Worm (Caenorhabditis elegans) whole organism, L1 larva: ENCODE data around the gene erp-44.3.

Experiments used
- C16A3.4 ChIP-seq: fragments of 150-350 bp; optimal IDR thresholded peaks from 2 replicates; lab custom pipeline; 2014; ENCODE audit warnings: missing biosample characterization, missing genetic modification characterization
- aly-2 ChIP-seq: fragments of 150-350 bp; optimal IDR thresholded peaks from 2 replicates; lab custom pipeline; 2014; ENCODE audit warnings: missing biosample characterization, missing genetic modification characterization
- ceh-90 ChIP-seq: sonication (generic microtip); optimal IDR thresholded peaks from 2 replicates; lab custom pipeline; 2016; ENCODE audit warnings: missing genetic modification characterization, missing compliant biosample characterization
- ces-1 ChIP-seq: fragments of 150-350 bp; optimal IDR thresholded peaks from 2 replicates; lab custom pipeline; 2014; ENCODE audit warnings: missing biosample characterization, missing genetic modification reagents, missing genetic modification characterization
- dpl-1 ChIP-seq, 3 experiments: fragments of 150-350 bp in 2 of 3; sonication (generic microtip) in 1 of 3; optimal IDR thresholded peaks; 2 replicates each; lab custom pipeline; 2014 to 2017; ENCODE audit warnings: missing biosample characterization in 3 of 3, missing genetic modification characterization in 3 of 3, missing genetic modification reagents in 3 of 3
- efl-3 ChIP-seq: fragments of 200-800 bp; sonication (Bioruptor generic); optimal IDR thresholded peaks from 2 replicates; lab custom pipeline; 2018; ENCODE audit warnings: mild to moderate bottlenecking, missing genetic modification characterization, missing compliant biosample characterization
- egl-13 ChIP-seq: sonication (generic microtip); optimal IDR thresholded peaks from 2 replicates; lab custom pipeline; 2016; ENCODE audit warnings: missing genotype, missing genetic modification reagents, missing genetic modification characterization, missing compliant biosample characterization
- egl-27 ChIP-seq, 2 experiments: fragments of 150-350 bp in 1 of 2; sonication (generic microtip); optimal IDR thresholded peaks; 3 replicates each; lab custom pipeline; 2017 to 2018; ENCODE audit warnings: missing biosample characterization in 2 of 2, missing genetic modification characterization in 2 of 2, missing genetic modification reagents in 2 of 2
- elt-2 ChIP-seq: sonication (generic microtip); optimal IDR thresholded peaks from 2 replicates; lab custom pipeline; 2016; ENCODE audit warnings: missing genetic modification characterization, mild to moderate bottlenecking, inconsistent platforms, missing compliant biosample characterization, missing genetic modification reagents
- ets-5 ChIP-seq: fragments of 200-800 bp; sonication (Bioruptor generic); IDR thresholded peaks from 2 replicates; pipeline ENCODE4 v1.3.6; 2022; ENCODE audit warnings: missing genetic modification characterization, missing compliant biosample characterization
- fkh-8 ChIP-seq: sonication (generic microtip); optimal IDR thresholded peaks from 2 replicates; lab custom pipeline; 2016; ENCODE audit warnings: mild to moderate bottlenecking, missing genetic modification characterization, missing compliant biosample characterization
- fos-1 ChIP-seq: fragments of 150-350 bp; optimal IDR thresholded peaks from 2 replicates; lab custom pipeline; 2014; ENCODE audit warnings: missing biosample characterization, missing genetic modification characterization
- grh-1 ChIP-seq: fragments of 200-800 bp; sonication (Bioruptor generic); IDR thresholded peaks from 2 replicates; pipeline ENCODE4 v1.3.6; 2022; ENCODE audit warnings: missing genetic modification reagents, missing genetic modification characterization, missing compliant biosample characterization
- hlh-17 ChIP-seq: fragments of 200-800 bp; sonication (Bioruptor generic); optimal IDR thresholded peaks from 2 replicates; lab custom pipeline; 2018; ENCODE audit warnings: missing genetic modification characterization, mild to moderate bottlenecking, missing compliant biosample characterization, moderate library complexity, borderline replicate concordance
- irx-1 ChIP-seq: sonication (generic microtip); optimal IDR thresholded peaks from 2 replicates; lab custom pipeline; 2016; ENCODE audit warnings: missing genetic modification characterization, missing compliant biosample characterization
- isw-1 ChIP-seq: fragments of 200-800 bp; sonication (Bioruptor generic); IDR thresholded peaks from 2 replicates; pipeline ENCODE4 v1.3.6; 2022; ENCODE audit warnings: missing genetic modification characterization, missing compliant biosample characterization
- lin-14 ChIP-seq: fragments of 200-800 bp; sonication (Bioruptor generic); optimal IDR thresholded peaks from 2 replicates; lab custom pipeline; 2018; ENCODE audit warnings: mild to moderate bottlenecking, missing genetic modification characterization, moderate library complexity, missing compliant biosample characterization
- lin-39 ChIP-seq: fragments of 150-350 bp; optimal IDR thresholded peaks from 2 replicates; lab custom pipeline; 2014; ENCODE audit warnings: missing biosample characterization, missing genetic modification reagents, missing genetic modification characterization
- mab-9 ChIP-seq: fragments of 200-800 bp; sonication (Bioruptor generic); IDR thresholded peaks from 2 replicates; pipeline ENCODE4 v1.3.6; 2022; ENCODE audit warnings: missing genetic modification reagents, missing genetic modification characterization, missing compliant biosample characterization
- mef-2 ChIP-seq: fragments of 150-350 bp; optimal IDR thresholded peaks from 2 replicates; lab custom pipeline; 2014; ENCODE audit warnings: missing biosample characterization, missing genetic modification characterization
- mep-1 ChIP-seq: fragments of 150-350 bp; optimal IDR thresholded peaks from 2 replicates; lab custom pipeline; 2014; ENCODE audit warnings: missing biosample characterization, missing genetic modification characterization
- nhr-12 ChIP-seq: sonication (generic microtip); optimal IDR thresholded peaks from 2 replicates; lab custom pipeline; 2017; ENCODE audit warnings: missing biosample characterization, missing genetic modification characterization
- nhr-19 ChIP-seq: fragments of 200-800 bp; sonication (Bioruptor generic); conservative IDR thresholded peaks from 2 replicates; pipeline ENCODE4 v1.3.6; 2022; ENCODE audit warnings: missing genetic modification characterization, missing compliant biosample characterization
- nhr-28 ChIP-seq: fragments of 150-350 bp; optimal IDR thresholded peaks from 2 replicates; lab custom pipeline; 2014; ENCODE audit warnings: missing biosample characterization, missing genetic modification characterization
- nhr-47 ChIP-seq: sonication (generic microtip); optimal IDR thresholded peaks from 2 replicates; lab custom pipeline; 2016; ENCODE audit warnings: mild to moderate bottlenecking, missing genetic modification characterization, moderate library complexity, missing compliant biosample characterization
- nhr-71 ChIP-seq: sonication (generic microtip); optimal IDR thresholded peaks from 2 replicates; lab custom pipeline; 2016; ENCODE audit warnings: mild to moderate bottlenecking, missing genetic modification characterization, moderate library complexity, missing compliant biosample characterization
- nhr-77 ChIP-seq: fragments of 150-350 bp; optimal IDR thresholded peaks from 2 replicates; lab custom pipeline; 2014; ENCODE audit warnings: missing biosample characterization, missing genetic modification characterization
- nhr-84 ChIP-seq: sonication (generic microtip); optimal IDR thresholded peaks from 2 replicates; lab custom pipeline; 2017; ENCODE audit warnings: missing biosample characterization, missing genetic modification characterization
- nhr-90 ChIP-seq: sonication (generic microtip); optimal IDR thresholded peaks from 2 replicates; lab custom pipeline; 2016; ENCODE audit warnings: mild to moderate bottlenecking, missing genetic modification characterization, missing compliant biosample characterization; ENCODE audit not compliant: poor library complexity
- pax-3 ChIP-seq: fragments of 200-800 bp; sonication (Bioruptor generic); optimal IDR thresholded peaks from 2 replicates; lab custom pipeline; 2018; ENCODE audit warnings: mild to moderate bottlenecking, missing genetic modification characterization, moderate library complexity, missing compliant biosample characterization
- pqm-1 ChIP-seq: sonication (generic microtip); optimal IDR thresholded peaks from 3 replicates; lab custom pipeline; 2017; ENCODE audit warnings: missing biosample characterization, missing genetic modification characterization
- skn-1 ChIP-seq: fragments of 150-350 bp; optimal IDR thresholded peaks from 2 replicates; lab custom pipeline; 2014; ENCODE audit warnings: missing biosample characterization, missing genetic modification characterization
- sptf-1 ChIP-seq: fragments of 150-350 bp; optimal IDR thresholded peaks from 2 replicates; lab custom pipeline; 2014; ENCODE audit warnings: missing biosample characterization, missing genetic modification characterization
- sup-37 ChIP-seq: fragments of 200-800 bp; sonication (Bioruptor generic); optimal IDR thresholded peaks from 2 replicates; lab custom pipeline; 2018; ENCODE audit warnings: mild to moderate bottlenecking, missing genetic modification characterization, missing compliant biosample characterization
- tlp-1 ChIP-seq: fragments of 150-350 bp; optimal IDR thresholded peaks from 2 replicates; lab custom pipeline; 2014; ENCODE audit warnings: missing biosample characterization, missing genetic modification characterization
- unc-130 ChIP-seq: fragments of 150-350 bp; optimal IDR thresholded peaks from 2 replicates; lab custom pipeline; 2017; ENCODE audit warnings: missing biosample characterization, missing genetic modification characterization, inconsistent platforms
- unc-30 ChIP-seq: sonication (generic microtip); optimal IDR thresholded peaks from 2 replicates; lab custom pipeline; 2017; ENCODE audit warnings: missing biosample characterization, missing genetic modification characterization
- vab-15 ChIP-seq: sonication (generic microtip); optimal IDR thresholded peaks from 2 replicates; lab custom pipeline; 2017; ENCODE audit warnings: missing genotype, mild to moderate bottlenecking, missing genetic modification characterization, missing compliant biosample characterization
- ztf-11 ChIP-seq, 2 experiments: sonication (generic microtip); optimal IDR thresholded peaks; 2 replicates each; lab custom pipeline; 2016 to 2017; ENCODE audit warnings: missing genetic modification characterization in 2 of 2, missing biosample characterization in 1 of 2, missing compliant biosample characterization in 1 of 2
- ztf-4 ChIP-seq: fragments of 150-350 bp; optimal IDR thresholded peaks from 2 replicates; lab custom pipeline; 2014; ENCODE audit warnings: missing biosample characterization, missing genetic modification characterization

erp-44.3 gene

DNA sequence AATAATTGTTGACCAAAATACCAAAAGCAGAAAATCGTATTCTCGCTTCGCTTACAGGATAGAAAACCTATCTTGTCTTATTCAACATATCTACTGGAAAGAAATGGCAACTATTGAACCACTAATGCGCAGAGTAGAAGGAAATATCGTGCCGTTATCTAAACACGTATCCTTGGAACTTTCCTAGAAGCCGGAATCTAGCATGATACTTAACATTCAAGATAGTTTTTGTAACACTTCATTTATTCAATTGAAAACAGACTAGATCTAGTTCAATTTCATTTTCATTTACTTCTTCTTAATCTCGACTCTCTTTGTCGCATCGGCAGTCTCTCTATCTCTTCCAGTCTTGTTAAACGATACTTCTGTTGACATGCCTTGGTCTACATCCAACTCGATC lies 32.5 kb downstream of the erp-44.3 start:
- TF ChIP-seq vab-15 (tag; lab: Kevin White, UChicago), result no peak
- no peak for TF ChIP-seq nhr-47 (tag; lab: Kevin White, UChicago)
- no peak for TF ChIP-seq nhr-12 (tag; lab: Kevin White, UChicago)
- no peak for TF ChIP-seq pqm-1 (tag; lab: Kevin White, UChicago)
- TF ChIP-seq hlh-17 (GFP tag; lab: Kevin White, UChicago), result no peak
- no peak for TF ChIP-seq fkh-8 (tag; lab: Kevin White, UChicago)
- TF ChIP-seq mep-1, result no peak
- no peak for TF ChIP-seq nhr-19 (GFP tag; lab: Robert Waterston, UW)
- no peak for TF ChIP-seq sptf-1 (tag; lab: Kevin White, UChicago)
- no peak for TF ChIP-seq nhr-71
- no peak for TF ChIP-seq lin-39 (tag; lab: Kevin White, UChicago)
- TF ChIP-seq nhr-28 (tag; lab: Kevin White, UChicago), result no peak
- TF ChIP-seq ztf-4 (tag; lab: Kevin White, UChicago), result no peak
- TF ChIP-seq grh-1 (GFP tag; lab: Robert Waterston, UW), result no peak
- no peak for TF ChIP-seq lin-14 (GFP tag; lab: Kevin White, UChicago)
- TF ChIP-seq unc-130 (tag; lab: Kevin White, UChicago), result no peak
- no peak for TF ChIP-seq nhr-77 (tag; lab: Kevin White, UChicago)
- TF ChIP-seq fos-1 (tag; lab: Kevin White, UChicago), result no peak
- TF ChIP-seq, all 84 proteins: peak for 0

DNA sequence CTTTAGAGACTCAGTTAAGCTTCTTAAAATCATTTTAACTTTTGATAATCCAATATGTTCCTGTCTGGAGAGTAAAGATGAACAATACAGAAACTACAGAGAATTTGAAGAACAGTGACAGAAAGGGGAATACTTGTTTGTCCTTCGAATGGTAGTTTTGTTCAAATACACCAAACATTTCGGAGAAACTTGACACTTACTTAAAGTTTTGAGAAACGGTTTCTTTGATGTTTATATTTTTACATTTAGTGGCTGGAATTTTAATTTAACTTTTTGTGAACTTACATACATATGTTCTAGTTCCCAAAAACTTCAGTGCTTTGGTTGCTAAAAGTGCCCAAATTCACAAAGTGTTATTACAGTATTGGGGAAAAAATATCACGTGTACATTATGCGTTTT lies 34.7 kb downstream of the erp-44.3 start, which contains the start of gene B0218.5:
Gene B0218.5, minus strand, starts transcription at position 101 of the 400 bp plus-strand sequence.
- TF ChIP-seq grh-1 (GFP tag; lab: Robert Waterston, UW) (no peak), nhr-47 (tag; lab: Kevin White, UChicago) (no peak), ets-5 (no peak), sup-37 (GFP tag; lab: Kevin White, UChicago) (no peak), ceh-90 (tag; lab: Kevin White, UChicago) (no peak), tlp-1 (tag; lab: Kevin White, UChicago) (no peak), mef-2 (no peak)

DNA sequence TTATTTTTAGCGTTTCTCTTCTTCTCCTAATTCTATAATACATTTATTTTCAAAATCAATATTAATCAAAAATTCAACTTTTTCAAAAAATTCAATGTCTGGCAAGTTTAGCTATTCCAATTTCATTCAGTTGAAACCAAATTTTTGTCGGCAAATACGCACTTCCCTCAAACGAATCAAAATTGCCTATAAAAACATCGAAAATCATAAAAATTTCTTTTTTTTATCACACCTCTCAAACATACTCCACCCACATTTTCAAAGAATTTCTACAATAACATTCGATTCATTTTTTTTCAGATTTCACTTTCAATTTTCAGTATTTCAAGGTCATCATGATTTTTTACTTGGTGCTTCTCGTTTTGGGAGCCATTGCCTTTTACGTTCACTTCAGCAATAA lies 36.6 kb downstream of the erp-44.3 start, which contains the start of gene faah-1:
Gene faah-1, plus strand, starts transcription at position 301 of the 400 bp plus-strand sequence.
- TF ChIP-seq unc-30 (tag; lab: Kevin White, UChicago), result no peak
- no peak for TF ChIP-seq nhr-90 (tag; lab: Kevin White, UChicago)
- TF ChIP-seq skn-1 (tag; lab: Kevin White, UChicago), result no peak
- TF ChIP-seq nhr-12 (tag; lab: Kevin White, UChicago), result no peak
- TF ChIP-seq mef-2, result no peak
- TF ChIP-seq egl-13, result no peak
- TF ChIP-seq ztf-11 (tag; optimal IDR thresholded peaks at IDR 0.05; lab: Kevin White, UChicago), result no peak
- no peak for TF ChIP-seq pax-3 (tag; lab: Kevin White, UChicago)
- no peak for TF ChIP-seq ces-1
- TF ChIP-seq mab-9 (GFP tag; lab: Robert Waterston, UW), result no peak
- no peak for TF ChIP-seq nhr-71
- TF ChIP-seq dpl-1 (GFP tag; optimal IDR thresholded peaks at IDR 0.05; lab: Kevin White, UChicago), result no peak
- no peak for TF ChIP-seq irx-1
- TF ChIP-seq aly-2, result no peak
- no peak for TF ChIP-seq nhr-28 (tag; lab: Kevin White, UChicago)
- TF ChIP-seq egl-27 (tag; optimal IDR thresholded peaks at IDR 0.05; lab: Kevin White, UChicago), result no peak
- TF ChIP-seq nhr-19 (GFP tag; lab: Robert Waterston, UW), result no peak
- no peak for TF ChIP-seq fkh-8 (tag; lab: Kevin White, UChicago)
- no peak for TF ChIP-seq C16A3.4 (tag; lab: Kevin White, UChicago)

DNA sequence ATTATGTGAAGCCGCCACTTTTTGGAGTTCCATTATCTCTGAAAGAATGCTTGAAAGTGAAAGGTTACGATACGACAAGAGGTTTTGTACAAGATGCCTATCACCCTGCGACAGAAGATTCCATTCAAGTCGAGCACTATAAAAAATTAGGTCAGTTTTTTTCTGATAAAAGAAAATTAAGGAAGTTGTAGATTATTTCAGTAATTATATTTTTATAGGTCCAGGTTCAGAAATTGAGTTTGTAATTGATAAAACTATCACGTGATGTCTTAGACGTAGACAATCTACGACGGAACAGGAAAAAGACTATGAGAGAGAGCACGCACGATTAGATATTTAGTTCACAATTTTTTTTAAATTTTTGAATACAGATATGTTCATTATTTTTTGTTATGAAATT lies 37.5 kb downstream of the erp-44.3 start:
- TF ChIP-seq grh-1 (GFP tag; lab: Robert Waterston, UW) (no peak), elt-2 (tag; lab: Kevin White, UChicago) (peak; percentile 61), isw-1 (GFP tag; lab: Robert Waterston, UW) (no peak), nhr-84 (no peak), efl-3 (no peak)
